Worm (Caenorhabditis elegans): ENCODE data around the gene T16D1.1.

ce11 chrII:5195504-5195903, 46.0 kb downstream of the T16D1.1 start, which contains the start of gene C34F11.5:
- TF ChIP-seq tab-1 (GFP tag; IDR thresholded peaks at IDR 0.05): no peak
- TF ChIP-seq ztf-23 (GFP tag; IDR thresholded peaks at IDR 0.05): no peak
- no peak for TF ChIP-seq flt-1 (GFP tag; IDR thresholded peaks at IDR 0.05)
- TF ChIP-seq klf-2 (GFP tag; conservative IDR thresholded peaks at IDR 0.05): no peak
- no peak for TF ChIP-seq med-1 (GFP tag; optimal IDR thresholded peaks at IDR 0.05; ENCODE audit: insufficient read depth)

Data from whole organism, midembryonic.